Fruit fly (Drosophila melanogaster): ENCODE results near the gene CG15864.

- TF ChIP-seq CG31627 (GFP tag; optimal IDR thresholded peaks at IDR 0.05) = no peak
- TF ChIP-seq CG7368 (GFP tag; optimal IDR thresholded peaks at IDR 0.05) = no peak
Observed at dm6 chr3R:8219891-8220290, 28.3 kb upstream of the CG15864 start, which contains the start of gene CG18249.

All from whole organism, prepupa.